Fruit fly (Drosophila melanogaster) S2 (cell line): Measurements from ENCODE around the gene CG7387.
A peak's percentile ranks its signal among the peaks of the same experiment; 100 is the strongest.

Experiments
- CG8478 ChIP-seq: fragments of >200 bp; optimal IDR thresholded peaks from 2 replicates; lab custom pipeline; 2018
- CTCF ChIP-seq, 2 experiments: fragments of >200 bp; optimal IDR thresholded peaks; 2 replicates each; lab custom pipeline; 2018

Gene CG7387

DNA sequence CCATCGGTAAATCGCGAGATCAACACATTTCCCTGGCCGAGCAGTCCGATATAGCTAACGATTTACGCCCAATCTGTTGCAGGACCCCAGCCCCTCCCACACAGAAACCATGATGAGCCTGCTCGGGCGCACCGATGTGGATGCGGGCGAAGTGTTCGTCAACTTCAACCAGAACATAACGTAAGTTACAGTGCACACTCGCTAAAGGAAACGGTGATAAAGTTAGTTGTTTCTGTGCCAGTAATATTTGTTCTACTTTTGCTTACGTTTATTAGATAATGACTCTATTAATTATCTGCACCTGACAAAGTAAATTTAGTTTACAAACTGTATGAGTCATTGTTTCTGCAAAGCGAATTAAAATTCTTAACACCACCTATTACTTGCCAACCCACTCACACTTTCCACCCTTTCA is 5.5 kb downstream of the CG7387 start:
- TF ChIP-seq CTCF (optimal IDR thresholded peaks at IDR 0.05; lab: Kevin White, UChicago) = no peak
- TF ChIP-seq CG8478 (lab: Kevin White, UChicago) = no peak

DNA sequence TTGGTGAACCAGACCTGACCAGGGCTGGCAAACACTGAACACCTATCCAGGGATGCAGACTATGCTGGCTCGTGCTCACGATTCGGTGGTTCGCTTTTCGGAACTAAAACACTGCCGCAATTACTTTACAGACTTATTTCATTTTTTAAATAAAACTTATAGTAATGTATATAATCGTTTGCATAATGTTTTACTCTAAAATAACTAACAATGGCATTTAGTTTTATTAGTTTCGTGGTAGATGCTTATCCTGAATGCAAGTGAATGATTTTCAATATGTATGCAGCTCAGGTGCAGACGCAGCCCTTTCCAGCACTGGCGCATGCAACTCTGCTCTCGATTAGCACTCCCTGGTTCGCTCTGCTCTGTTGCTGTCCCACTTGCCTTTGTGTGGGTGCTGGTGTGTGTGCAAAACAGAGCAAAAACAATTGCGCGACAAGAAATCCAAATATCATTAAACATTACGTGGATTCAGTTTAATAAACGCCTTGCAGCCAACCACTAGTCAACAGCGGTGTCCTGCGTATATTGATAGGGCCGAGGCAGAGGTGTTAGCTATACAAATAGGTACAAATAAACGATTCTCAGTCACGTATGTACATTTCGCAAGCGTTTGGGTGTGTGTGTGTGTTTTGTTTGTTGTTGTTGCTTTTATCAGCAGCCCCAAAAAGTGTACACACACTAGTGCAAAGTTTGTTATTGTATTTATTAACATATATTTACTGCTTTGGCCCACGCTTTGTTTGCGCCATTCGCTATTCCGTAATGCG is 6.1 kb downstream of the CG7387 start, which contains the start of the genes ERR and Atg18a:
TSS of gene ERR (minus strand) at position 45 of the 770 bp plus-strand sequence.
TSS of gene Atg18a (plus strand) at position 231 of the 770 bp plus-strand sequence.
- TF ChIP-seq CG8478 (lab: Kevin White, UChicago) = no peak
- TF ChIP-seq CTCF (optimal IDR thresholded peaks at IDR 0.05; lab: Kevin White, UChicago) = peak in 1 of 2 experiments; percentile 14

DNA sequence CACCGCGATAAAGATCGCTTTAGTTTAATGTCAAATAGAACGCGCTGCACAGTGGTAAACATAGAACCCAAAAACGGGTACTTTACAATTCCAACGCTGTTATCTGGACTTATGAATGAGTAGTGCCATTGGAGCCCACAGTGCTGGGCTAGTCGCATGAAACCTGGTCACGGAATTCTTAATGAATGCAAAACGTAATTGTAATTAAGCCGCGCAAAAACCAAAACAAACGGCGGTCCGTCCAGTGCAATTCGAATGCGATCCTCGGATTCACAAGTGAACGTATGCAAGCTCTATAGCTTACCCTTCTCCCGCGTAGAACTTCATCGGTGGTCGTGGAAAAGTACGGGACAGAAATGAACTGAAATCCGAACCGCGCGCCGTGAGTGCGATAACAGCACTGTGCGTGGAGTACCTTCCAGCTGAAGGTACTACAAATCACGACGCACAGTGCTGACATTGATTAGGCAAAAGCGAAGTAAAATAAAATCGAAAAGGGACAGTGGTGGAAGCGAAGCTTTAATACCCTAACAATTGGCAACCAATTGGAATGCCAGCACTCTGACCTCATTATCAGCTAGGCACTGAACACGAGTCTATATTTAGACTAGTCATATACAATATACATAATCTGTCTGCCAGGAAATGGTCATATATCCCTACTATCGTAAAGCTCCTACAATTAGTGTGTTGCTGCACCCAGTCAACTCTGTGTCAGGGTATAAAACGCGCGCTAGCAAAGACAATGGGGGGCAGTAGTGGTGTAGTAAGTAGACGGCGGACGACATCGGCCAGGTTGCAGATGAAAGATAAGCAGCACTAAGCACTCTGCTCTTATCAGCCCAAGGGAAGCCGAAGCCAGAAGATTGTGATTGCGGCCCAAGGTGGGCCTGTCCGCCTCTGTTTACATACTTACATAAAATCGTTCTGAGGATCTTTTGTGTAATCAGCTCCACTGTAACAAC is 7.4 kb downstream of the CG7387 start:
- no peak for TF ChIP-seq CTCF (optimal IDR thresholded peaks at IDR 0.05; lab: Kevin White, UChicago)
- TF ChIP-seq CG8478 (lab: Kevin White, UChicago) = no peak

DNA sequence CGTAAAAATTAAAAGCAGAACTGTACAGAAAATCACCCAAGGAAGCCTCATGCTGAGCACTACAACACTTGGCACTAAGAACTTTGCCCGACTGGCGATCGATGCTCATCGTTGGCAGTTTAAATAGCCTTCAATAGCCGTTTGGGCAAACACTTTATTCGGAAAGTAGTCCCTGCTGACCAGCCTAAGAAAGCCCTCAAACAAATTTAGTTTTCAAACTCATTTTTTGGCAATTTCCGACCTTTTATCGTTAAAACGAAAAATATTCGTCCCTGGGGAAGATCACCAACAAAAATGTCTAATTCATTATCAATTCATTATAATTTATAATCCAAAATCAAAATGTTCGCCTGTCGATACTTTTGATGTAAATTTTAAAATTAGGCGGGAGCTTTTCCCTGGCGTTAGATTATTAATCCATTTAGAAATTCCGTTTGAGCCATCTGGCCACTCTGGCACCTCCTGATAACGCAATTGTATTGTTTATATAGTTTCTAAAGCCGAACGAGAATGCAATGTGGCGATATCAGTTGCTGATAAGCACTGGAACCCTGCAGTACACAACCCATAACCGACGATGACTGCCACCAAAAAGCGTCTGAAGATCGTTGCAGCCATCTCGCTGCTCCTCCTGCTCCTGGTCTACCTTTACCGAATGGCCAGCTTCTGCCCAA is 12.3 kb downstream of the CG7387 start, which contains the start of the genes mthl7 and Uxs:
TSS of gene mthl7 (minus strand) at position 51 of the 674 bp plus-strand sequence.
TSS of gene Uxs (plus strand) at position 460 of the 674 bp plus-strand sequence.
- TF ChIP-seq CG8478 (lab: Kevin White, UChicago) (no peak), CTCF (optimal IDR thresholded peaks at IDR 0.05; lab: Kevin White, UChicago) (no peak)

DNA sequence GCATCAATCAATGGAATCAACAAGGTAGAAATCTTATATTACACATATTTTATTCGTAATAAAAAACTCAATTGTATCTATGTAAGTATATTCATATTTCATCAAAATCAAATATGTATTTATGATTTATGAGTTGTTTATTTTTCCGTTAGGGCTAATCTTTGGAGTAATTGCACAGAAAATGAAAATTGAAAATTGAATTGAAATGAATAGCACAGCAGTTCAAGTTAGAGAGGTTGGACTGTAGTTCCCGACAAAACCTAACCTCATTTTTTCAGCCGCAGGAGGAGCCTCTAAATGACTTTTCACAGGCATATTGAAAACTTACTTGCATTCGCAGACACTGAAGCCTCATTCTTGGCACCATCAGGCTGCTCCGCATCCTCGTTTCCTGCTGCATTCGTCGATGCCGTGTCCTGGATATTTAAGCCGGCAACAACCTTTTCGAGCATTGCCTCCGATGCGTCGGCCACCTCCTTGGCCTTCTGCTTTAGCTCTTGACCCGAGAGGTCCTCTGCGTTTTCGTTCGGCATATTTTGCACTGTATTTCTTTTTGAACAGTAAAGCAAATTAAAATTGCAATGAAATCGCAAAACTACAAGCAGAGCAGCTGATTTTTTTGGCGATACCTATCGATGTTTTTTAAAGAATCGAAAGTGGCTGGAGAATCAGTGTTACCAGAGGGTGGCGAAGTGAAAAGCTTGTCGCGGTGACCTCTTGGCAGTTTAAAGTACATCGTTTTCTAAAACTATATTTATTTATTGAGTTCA is 14.9 kb downstream of the CG7387 start, which contains the start of gene Nmt:
TSS of gene Nmt (minus strand) at position 635 of the 770 bp plus-strand sequence.
- TF ChIP-seq CTCF (optimal IDR thresholded peaks at IDR 0.05; lab: Kevin White, UChicago) (no peak), CG8478 (lab: Kevin White, UChicago) (no peak)

DNA sequence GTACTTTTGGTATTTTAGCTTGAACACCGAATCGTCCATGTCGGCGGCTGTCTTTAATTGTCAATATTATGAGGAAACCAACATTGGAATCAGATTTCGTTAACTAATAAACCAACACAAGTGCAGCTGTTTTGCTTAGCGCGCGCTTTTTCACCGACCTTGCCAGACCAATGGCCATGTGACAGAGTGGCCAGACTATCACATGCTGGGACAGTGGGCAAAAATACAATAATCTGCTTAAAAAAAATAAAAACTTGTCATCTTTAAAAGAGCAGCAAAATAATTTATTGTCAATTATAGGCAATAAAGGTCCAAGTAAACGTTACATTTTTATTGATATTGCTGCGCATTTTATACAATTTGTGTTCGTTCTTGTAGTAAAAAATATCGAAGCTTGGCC is 17.1 kb downstream of the CG7387 start, which contains the start of gene RecQ4:
TSS of gene RecQ4 (minus strand) at position 161 of the 400 bp plus-strand sequence.
- TF ChIP-seq CG8478 (lab: Kevin White, UChicago) (no peak), CTCF (optimal IDR thresholded peaks at IDR 0.05; lab: Kevin White, UChicago) (no peak)

DNA sequence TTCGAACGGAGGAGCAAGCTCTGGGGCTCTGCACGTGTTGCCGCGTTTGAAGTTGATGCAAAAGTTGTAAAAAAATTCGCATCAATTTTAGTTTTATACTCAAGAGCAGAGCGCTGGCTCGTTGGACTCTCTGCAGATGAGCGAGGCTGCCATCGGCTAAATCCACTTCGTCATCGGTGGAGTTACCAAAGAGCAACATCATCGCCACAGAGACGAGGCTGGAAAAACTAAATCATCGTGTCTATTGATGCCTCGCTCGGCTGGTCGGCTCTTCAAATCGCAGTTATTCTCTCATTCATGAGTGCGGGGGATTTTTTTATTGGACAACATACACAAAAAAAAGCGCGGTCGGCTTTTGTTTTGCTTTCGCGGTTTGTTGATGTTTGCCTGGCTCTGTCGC is 27.5 kb downstream of the CG7387 start, which contains the start of gene CG13675:
TSS of gene CG13675 (minus strand) at position 83 of the 400 bp plus-strand sequence.
- TF ChIP-seq CG8478 (lab: Kevin White, UChicago) (no peak), CTCF (optimal IDR thresholded peaks at IDR 0.05; lab: Kevin White, UChicago) (no peak)

DNA sequence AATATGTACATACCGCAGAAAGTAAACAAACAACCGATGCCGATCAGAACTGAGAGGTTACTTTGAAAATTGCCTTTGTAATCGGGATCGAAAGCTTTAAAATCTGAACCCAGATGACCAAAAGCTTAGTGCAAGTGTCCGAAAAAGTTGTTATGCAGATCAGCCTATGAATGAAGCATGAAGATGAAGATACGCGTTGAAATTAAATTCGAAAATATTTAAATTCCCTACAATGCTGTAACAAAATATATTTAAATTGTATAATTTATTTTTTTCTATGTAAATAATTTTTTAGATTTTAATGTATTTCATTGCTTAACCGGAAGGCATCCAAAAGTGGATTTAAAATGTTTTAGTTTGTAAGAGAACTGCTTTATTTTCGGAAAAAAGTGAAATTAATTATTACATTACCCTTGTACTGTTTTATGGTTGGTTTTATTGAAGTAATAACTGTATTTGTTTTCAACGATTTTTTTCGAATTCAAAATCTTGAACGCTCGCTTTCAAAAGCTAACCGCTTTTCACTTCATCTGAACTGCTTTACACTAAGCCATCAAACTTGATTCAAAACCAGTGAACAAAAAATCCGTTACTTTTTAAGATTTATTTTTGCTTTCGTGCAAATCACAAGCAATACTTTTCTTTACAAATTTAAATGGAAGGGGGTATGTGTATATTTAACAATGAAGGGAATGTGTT is 33.0 kb downstream of the CG7387 start, which contains the start of gene CG43886:
TSS of gene CG43886 (minus strand) at position 51 of the 699 bp plus-strand sequence.
- TF ChIP-seq CTCF (optimal IDR thresholded peaks at IDR 0.05; lab: Kevin White, UChicago) (no peak), CG8478 (lab: Kevin White, UChicago) (no peak)

DNA sequence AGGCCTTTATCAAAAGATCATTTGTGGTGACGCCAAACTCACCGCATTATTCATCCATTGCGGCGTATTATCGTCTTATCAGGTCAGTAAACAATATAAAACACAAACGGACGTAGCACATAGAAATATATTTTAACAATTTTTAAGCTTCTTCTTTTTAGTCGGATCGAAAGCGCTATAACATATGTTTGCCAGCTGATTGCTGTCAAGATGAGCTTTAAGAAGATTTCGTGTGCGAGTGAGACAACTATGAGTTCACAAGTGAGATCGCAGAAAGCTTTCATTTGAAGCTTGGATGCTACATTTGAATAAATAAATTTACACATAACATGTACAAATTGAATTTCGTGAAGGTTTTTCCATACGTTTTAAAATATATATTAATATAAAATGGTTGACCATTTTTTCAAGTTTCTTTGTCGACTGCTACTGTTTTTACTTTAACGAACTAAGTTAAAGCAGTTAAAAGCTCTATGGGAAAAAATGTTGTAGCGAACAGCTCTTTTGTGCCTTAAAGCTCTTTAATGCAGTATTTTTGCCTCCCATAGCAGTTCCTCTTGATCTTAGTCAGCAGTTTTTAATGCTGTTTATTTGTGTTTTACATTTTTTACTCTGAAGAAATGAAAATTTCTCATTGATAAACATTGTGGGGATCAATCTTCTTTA is 34.1 kb downstream of the CG7387 start, which contains the start of gene CG42445:
TSS of gene CG42445 (minus strand) at position 186 of the 666 bp plus-strand sequence.
- TF ChIP-seq CG8478 (lab: Kevin White, UChicago) (no peak), CTCF (optimal IDR thresholded peaks at IDR 0.05; lab: Kevin White, UChicago) (no peak)

DNA sequence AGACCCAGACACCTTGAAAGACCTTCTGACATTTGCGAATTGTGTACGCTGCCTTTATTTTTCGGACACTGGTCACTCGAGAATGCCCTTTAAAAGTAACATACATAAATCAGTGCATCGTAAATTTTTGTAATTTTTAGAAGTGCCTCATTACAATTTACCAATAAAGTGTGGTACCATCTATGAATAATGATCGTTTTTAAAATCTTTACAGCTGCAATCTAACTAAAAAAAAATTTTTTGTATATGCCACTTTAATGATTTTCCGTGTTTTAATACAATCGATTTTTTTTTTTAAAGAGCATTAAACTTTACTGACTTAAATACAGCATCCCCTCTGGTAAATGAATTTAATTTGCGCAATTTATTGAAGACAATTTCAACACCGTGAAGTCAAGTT is 35.8 kb downstream of the CG7387 start:
- TF ChIP-seq CG8478 (lab: Kevin White, UChicago) = no peak
- no peak for TF ChIP-seq CTCF (optimal IDR thresholded peaks at IDR 0.05; lab: Kevin White, UChicago)

DNA sequence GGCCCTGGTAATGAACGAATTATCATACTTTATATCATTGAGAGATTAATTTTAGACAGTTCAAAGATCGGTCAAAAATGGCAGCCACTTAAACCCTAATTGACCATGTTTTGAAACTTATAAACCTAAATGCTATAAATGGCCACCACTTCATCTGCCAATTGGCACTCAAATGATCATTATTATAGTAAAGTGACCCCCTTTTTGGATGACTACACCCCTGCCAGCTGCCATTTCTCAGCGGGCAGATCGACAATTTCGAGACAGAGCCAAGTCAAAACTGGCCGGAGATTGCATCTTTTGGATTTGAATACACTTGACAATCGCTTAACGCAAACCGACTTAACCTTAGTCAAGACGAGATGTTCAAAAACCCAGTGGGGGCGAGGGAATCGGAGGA is 36.7 kb downstream of the CG7387 start:
- TF ChIP-seq CG8478 (lab: Kevin White, UChicago) (no peak), CTCF (optimal IDR thresholded peaks at IDR 0.05; lab: Kevin White, UChicago) (no peak)

DNA sequence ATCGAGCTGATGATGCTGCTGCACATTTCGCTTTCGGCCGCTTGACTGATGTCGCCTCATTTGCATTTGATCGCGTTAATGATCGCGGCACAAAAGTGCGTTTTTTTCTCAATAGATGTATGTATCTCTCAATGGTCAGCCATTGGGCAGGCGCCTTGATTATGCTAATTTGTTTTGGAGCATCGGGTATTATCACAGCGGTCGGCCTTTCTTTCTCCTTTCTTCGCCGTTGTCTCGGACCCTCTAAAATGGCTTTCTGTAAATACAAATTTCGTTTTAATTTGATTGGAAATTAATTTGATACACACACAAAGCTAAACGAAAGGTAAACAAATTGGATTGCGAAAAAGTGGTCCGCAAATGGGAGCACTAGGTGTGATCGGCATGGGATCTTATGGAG is 37.6 kb downstream of the CG7387 start:
- TF ChIP-seq CG8478 (lab: Kevin White, UChicago) (no peak), CTCF (optimal IDR thresholded peaks at IDR 0.05; lab: Kevin White, UChicago) (no peak)
